Worm (Caenorhabditis elegans) whole organism, L3 larva: ENCODE results near the gene znf-207.

Source experiments
- ama-1 ChIP-seq: fragments of 150-350 bp; optimal IDR thresholded peaks from 2 replicates; lab custom pipeline; 2018
- lin-39 ChIP-seq: fragments of 150-350 bp; optimal IDR thresholded peaks from 2 replicates; lab custom pipeline; 2018; ENCODE audit warnings: missing biosample characterization, missing genetic modification reagents, missing genetic modification characterization

- no peak for TF ChIP-seq ama-1 (lab: Kevin White, UChicago)
- TF ChIP-seq lin-39 (tag; lab: Kevin White, UChicago) = no peak
Measured at ce11 chrIV:11284102-11284531, 26.7 kb upstream of the znf-207 start.
